Worm (Caenorhabditis elegans) whole organism, L4 larva: Measurements from ENCODE around the gene F54B11.10.

ENCODE experiments used
- R02D3.7 ChIP-seq: fragments of 150-350 bp; sonication (generic microtip); optimal IDR thresholded peaks from 3 replicates; lab custom pipeline; 2014; ENCODE audit warnings: missing biosample characterization, missing genetic modification characterization
- Y105C5A.15 ChIP-seq: fragments of 200-800 bp; sonication (Bioruptor generic); IDR thresholded peaks from 2 replicates; pipeline ENCODE4 v1.3.6; 2022; ENCODE audit warnings: missing genetic modification characterization, missing compliant biosample characterization
- Y75B8A.6 ChIP-seq: fragments of 200-800 bp; sonication (Bioruptor generic); IDR thresholded peaks from 2 replicates; pipeline ENCODE4 v1.3.6; 2022; ENCODE audit warnings: missing genetic modification reagents, missing genetic modification characterization, missing compliant biosample characterization
- ZK337.2 ChIP-seq: fragments of 200-800 bp; sonication (Bioruptor generic); IDR thresholded peaks from 2 replicates; pipeline ENCODE4 v1.3.6; 2022; ENCODE audit warnings: missing genetic modification reagents, missing genetic modification characterization, missing compliant biosample characterization
- aha-1 ChIP-seq: fragments of 150-350 bp; peaks from one replicate; lab custom pipeline; 2014; ENCODE audit warnings: missing biosample characterization, missing genetic modification characterization
- aly-2 ChIP-seq: sonication (generic microtip); optimal IDR thresholded peaks from 2 replicates; lab custom pipeline; 2018; ENCODE audit warnings: missing biosample characterization, missing genetic modification characterization
- ama-1 ChIP-seq: fragments of 150-350 bp; optimal IDR thresholded peaks from 2 replicates; lab custom pipeline; 2014; ENCODE audit warnings: inconsistent platforms, mixed read lengths
- arid-1 ChIP-seq: fragments of 200-800 bp; sonication (Bioruptor generic); conservative IDR thresholded peaks from 2 replicates; pipeline ENCODE4 v1.3.6; 2022; ENCODE audit warnings: missing genetic modification reagents, missing genetic modification characterization, missing compliant biosample characterization
- ceh-20 ChIP-seq: fragments of 200-800 bp; sonication (Bioruptor generic); IDR thresholded peaks from 2 replicates; pipeline ENCODE4 v1.3.6; 2022; ENCODE audit warnings: missing genetic modification reagents, missing genetic modification characterization, missing compliant biosample characterization
- ces-1 ChIP-seq: fragments of 150-350 bp; sonication (generic microtip); optimal IDR thresholded peaks from 4 replicates; lab custom pipeline; 2014; ENCODE audit warnings: missing biosample characterization, missing genetic modification reagents, missing genetic modification characterization
- daf-16 ChIP-seq, 3 experiments: sonication (generic microtip); optimal IDR thresholded peaks; 2 replicates each; lab custom pipeline; 2016 to 2017; ENCODE audit warnings: missing genetic modification characterization in 3 of 3, missing genetic modification reagents in 3 of 3, mild to moderate bottlenecking in 2 of 3, missing compliant biosample characterization in 2 of 3, missing biosample characterization in 1 of 3, moderate library complexity in 1 of 3
- daf-8 ChIP-seq: fragments of 200-800 bp; sonication (Bioruptor generic); IDR thresholded peaks from 2 replicates; pipeline ENCODE4 v1.3.6; 2022; ENCODE audit warnings: missing genetic modification characterization, missing compliant biosample characterization
- dmd-8 ChIP-seq: fragments of 200-800 bp; sonication (Bioruptor generic); IDR thresholded peaks from 2 replicates; pipeline ENCODE4 v1.3.6; 2022; ENCODE audit warnings: missing genetic modification characterization, missing compliant biosample characterization
- dmd-9 ChIP-seq: fragments of 200-800 bp; sonication (Bioruptor generic); IDR thresholded peaks from 2 replicates; pipeline ENCODE4 v1.3.6; 2022; ENCODE audit warnings: missing genetic modification reagents, missing genetic modification characterization, missing compliant biosample characterization
- dve-1 ChIP-seq: sonication (generic microtip); optimal IDR thresholded peaks from 2 replicates; lab custom pipeline; 2017; ENCODE audit warnings: antibody characterized with exemption, mild to moderate bottlenecking, missing genetic modification characterization, missing compliant biosample characterization; ENCODE audit not compliant: insufficient read depth
- egl-43 ChIP-seq: fragments of 200-800 bp; sonication (Bioruptor generic); IDR thresholded peaks from 2 replicates; pipeline ENCODE4 v1.3.6; 2022; ENCODE audit warnings: missing genetic modification reagents, missing genetic modification characterization, missing compliant biosample characterization
- fkh-10 ChIP-seq: fragments of 150-350 bp; optimal IDR thresholded peaks from 2 replicates; lab custom pipeline; 2014; ENCODE audit warnings: missing biosample characterization, missing genetic modification reagents, missing genetic modification characterization
- hif-1 ChIP-seq, 2 experiments: sonication (generic microtip); optimal IDR thresholded peaks; 2 replicates each; lab custom pipeline; 2016 to 2017; ENCODE audit warnings: missing compliant biosample characterization in 2 of 2, missing genetic modification characterization in 2 of 2, missing genetic modification reagents in 2 of 2, missing genotype in 2 of 2, mild to moderate bottlenecking in 1 of 2
- hmg-1.1 ChIP-seq: fragments of 200-800 bp; sonication (Bioruptor generic); IDR thresholded peaks from 2 replicates; pipeline ENCODE4 v1.3.6; 2022; ENCODE audit warnings: missing genetic modification reagents, missing genetic modification characterization, missing compliant biosample characterization
- jun-1 ChIP-seq: fragments of 150-350 bp; optimal IDR thresholded peaks from 2 replicates; lab custom pipeline; 2014; ENCODE audit warnings: missing biosample characterization, missing genetic modification reagents, missing genetic modification characterization
- lin-15B ChIP-seq: fragments of 150-350 bp; sonication (generic microtip); optimal IDR thresholded peaks from 3 replicates; lab custom pipeline; 2014; ENCODE audit warnings: missing biosample characterization, missing genetic modification characterization
- lsy-2 ChIP-seq, 2 experiments: fragments of 150-350 bp in 1 of 2; sonication (generic microtip) in 1 of 2; optimal IDR thresholded peaks; 2 replicates each; lab custom pipeline; 2014 to 2017; ENCODE audit warnings: missing biosample characterization in 2 of 2, missing genetic modification characterization in 2 of 2
- mdl-1 ChIP-seq, 2 experiments: fragments of 150-350 bp in 1 of 2; sonication (generic microtip) in 1 of 2; optimal IDR thresholded peaks; 2 replicates each; lab custom pipeline; 2014 to 2017; ENCODE audit warnings: missing biosample characterization in 2 of 2, missing genetic modification characterization in 2 of 2
- mep-1 ChIP-seq: fragments of 150-350 bp; sonication (generic microtip); optimal IDR thresholded peaks from 3 replicates; lab custom pipeline; 2014; ENCODE audit warnings: missing biosample characterization, missing genetic modification characterization
- mxl-2 ChIP-seq: fragments of 200-800 bp; sonication (Bioruptor generic); conservative IDR thresholded peaks from 2 replicates; pipeline ENCODE4 v1.3.6; 2022; ENCODE audit warnings: missing genetic modification reagents, missing genetic modification characterization, missing compliant biosample characterization
- mxl-3 ChIP-seq: fragments of 200-800 bp; sonication (Bioruptor generic); optimal IDR thresholded peaks from 2 replicates; lab custom pipeline; 2018; ENCODE audit warnings: mild to moderate bottlenecking, missing genetic modification characterization, missing compliant biosample characterization
- nhr-10 ChIP-seq: fragments of 150-350 bp; optimal IDR thresholded peaks from 2 replicates; lab custom pipeline; 2014; ENCODE audit warnings: missing biosample characterization, missing genetic modification characterization
- nhr-111 ChIP-seq: fragments of 200-800 bp; sonication (Bioruptor generic); optimal IDR thresholded peaks from 2 replicates; lab custom pipeline; 2018; ENCODE audit warnings: mild to moderate bottlenecking, missing genetic modification characterization, missing compliant biosample characterization
- nhr-42 ChIP-seq: fragments of 200-800 bp; sonication (Bioruptor generic); IDR thresholded peaks from 2 replicates; pipeline ENCODE4 v1.3.6; 2022; ENCODE audit warnings: missing genetic modification characterization, missing compliant biosample characterization
- nhr-77 ChIP-seq: fragments of 150-350 bp; optimal IDR thresholded peaks from 2 replicates; lab custom pipeline; 2014; ENCODE audit warnings: missing biosample characterization, missing genetic modification characterization
- set-16 ChIP-seq: fragments of 200-800 bp; sonication (Bioruptor generic); IDR thresholded peaks from 2 replicates; pipeline ENCODE4 v1.3.6; 2022; ENCODE audit warnings: missing genetic modification reagents, missing genetic modification characterization, missing compliant biosample characterization
- skn-1 ChIP-seq: fragments of 150-350 bp; optimal IDR thresholded peaks from 2 replicates; lab custom pipeline; 2014; ENCODE audit warnings: missing biosample characterization, missing genetic modification characterization
- snpc-1.2 ChIP-seq: fragments of 200-800 bp; sonication (Bioruptor generic); IDR thresholded peaks from 2 replicates; pipeline ENCODE4 v1.3.6; 2022; ENCODE audit warnings: missing genetic modification reagents, missing genetic modification characterization, missing compliant biosample characterization
- snpc-4 ChIP-seq: fragments of 150-350 bp; optimal IDR thresholded peaks from 2 replicates; lab custom pipeline; 2014; ENCODE audit warnings: missing biosample characterization, missing genetic modification characterization
- spr-3 ChIP-seq: fragments of 200-800 bp; sonication (Bioruptor generic); optimal IDR thresholded peaks from 2 replicates; lab custom pipeline; 2018; ENCODE audit warnings: mild to moderate bottlenecking, missing genetic modification characterization, missing compliant biosample characterization
- tag-97 ChIP-seq: fragments of 200-800 bp; sonication (Bioruptor generic); IDR thresholded peaks from 2 replicates; pipeline ENCODE4 v1.3.6; 2022; ENCODE audit warnings: missing genetic modification characterization, missing compliant biosample characterization
- unc-62 ChIP-seq, 3 experiments: fragments of 150-350 bp in 1 of 3; sonication (generic microtip); optimal IDR thresholded peaks in 2 of 3; peaks in 1 of 3; 1 replicate in 1 of 3; 2 replicates in 2 of 3; lab custom pipeline; 2014 to 2017; ENCODE audit warnings: missing biosample characterization in 3 of 3, missing genetic modification characterization in 3 of 3, missing genetic modification reagents in 3 of 3, missing genotype in 1 of 3
- zag-1 ChIP-seq: fragments of 150-350 bp; optimal IDR thresholded peaks from 2 replicates; lab custom pipeline; 2014; ENCODE audit warnings: missing biosample characterization, missing genetic modification characterization
- zfp-2 ChIP-seq: sonication (generic microtip); optimal IDR thresholded peaks from 2 replicates; lab custom pipeline; 2016; ENCODE audit warnings: mild to moderate bottlenecking, missing genetic modification characterization, missing compliant biosample characterization
- zfp-3 ChIP-seq: fragments of 200-800 bp; sonication (Bioruptor generic); conservative IDR thresholded peaks from 2 replicates; pipeline ENCODE4 v1.3.6; 2022; ENCODE audit warnings: missing genetic modification reagents, missing genetic modification characterization, missing compliant biosample characterization
- zip-11 ChIP-seq: fragments of 200-800 bp; sonication (Bioruptor generic); IDR thresholded peaks from 2 replicates; pipeline ENCODE4 v1.3.6; 2022; ENCODE audit warnings: missing genetic modification characterization, missing compliant biosample characterization
- ztf-7 ChIP-seq: fragments of 150-350 bp; optimal IDR thresholded peaks from 2 replicates; lab custom pipeline; 2014; ENCODE audit warnings: missing biosample characterization, missing genetic modification characterization

Gene F54B11.10

ce11 chrX:13581820-13582219 lies at the start of gene F54B11.10:
Gene F54B11.10 (plus strand): TSS chrX:13582120.
- TF ChIP-seq ama-1 (no peak), lsy-2 (tag; optimal IDR thresholded peaks at IDR 0.05; lab: Kevin White, UChicago) (no peak), jun-1 (no peak), tag-97 (GFP tag; lab: Robert Waterston, UW) (no peak), zip-11 (GFP tag; lab: Robert Waterston, UW) (no peak), mdl-1 (tag; optimal IDR thresholded peaks at IDR 0.05; lab: Kevin White, UChicago) (no peak)

ce11 chrX:13532424-13533309 lies 49.3 kb upstream of the F54B11.10 start, which contains the start of gene acr-12:
Gene acr-12 (plus strand): TSS chrX:13532853.
- peak; percentile 74 for TF ChIP-seq ces-1 (GFP tag; lab: Kevin White, UChicago)
- peak; percentile 57 for TF ChIP-seq set-16
- 0 out of 2 replicates have a peak, but pooled peaks have one; percentile 38 for TF ChIP-seq egl-43 (GFP tag; lab: Robert Waterston, UW)
- TF ChIP-seq tag-97 (GFP tag; lab: Robert Waterston, UW), result no peak
- TF ChIP-seq Y105C5A.15 (GFP tag; lab: Robert Waterston, UW), result no peak
- peak in 1 of 2 experiments; percentile 93 for TF ChIP-seq unc-62 (GFP tag; optimal IDR thresholded peaks at IDR 0.05 in 1 of 2; lab: Kevin White, UChicago)
- TF ChIP-seq unc-62 (tag; optimal IDR thresholded peaks at IDR 0.05; lab: Kevin White, UChicago), result no peak
- no peak for TF ChIP-seq arid-1
- no peak for TF ChIP-seq snpc-4 (tag; lab: Kevin White, UChicago)
- TF ChIP-seq aly-2 (tag; lab: Kevin White, UChicago), result no peak
- no peak for TF ChIP-seq R02D3.7 (tag; lab: Kevin White, UChicago)
- TF ChIP-seq fkh-10 (GFP tag; lab: Kevin White, UChicago), result peak; percentile 19
- TF ChIP-seq daf-16 (GFP tag; optimal IDR thresholded peaks at IDR 0.05; lab: Kevin White, UChicago), result no peak
- no peak for TF ChIP-seq daf-16 (tag; optimal IDR thresholded peaks at IDR 0.05; lab: Kevin White, UChicago)
- peak; percentile 76 for TF ChIP-seq aha-1 (tag; lab: Kevin White, UChicago)

- TF ChIP-seq hif-1 (tag; optimal IDR thresholded peaks at IDR 0.05; lab: Kevin White, UChicago) (no peak), egl-43 (GFP tag; lab: Robert Waterston, UW) (no peak), daf-8 (GFP tag; lab: Robert Waterston, UW) (no peak), hmg-1.1 (no peak), aha-1 (tag; lab: Kevin White, UChicago) (no peak), mxl-3 (GFP tag; lab: Kevin White, UChicago) (no peak), ceh-20 (GFP tag; lab: Robert Waterston, UW) (no peak), zfp-2 (no peak), nhr-111 (GFP tag; lab: Kevin White, UChicago) (no peak), fkh-10 (GFP tag; lab: Kevin White, UChicago) (no peak), zfp-3 (no peak), zip-11 (GFP tag; lab: Robert Waterston, UW) (no peak), zag-1 (tag; lab: Kevin White, UChicago) (no peak), Y75B8A.6 (GFP tag; lab: Robert Waterston, UW) (no peak)
Measured at ce11 chrX:13536759-13537158, 45.2 kb upstream of the F54B11.10 start, which contains the start of gene R01E6.5. Gene R01E6.5 (plus strand): TSS chrX:13537059.

- no peak for TF ChIP-seq R02D3.7 (tag; lab: Kevin White, UChicago)
- peak; percentile 68 for TF ChIP-seq dve-1 (tag; lab: Kevin White, UChicago)
- TF ChIP-seq skn-1 (tag; lab: Kevin White, UChicago), result no peak
- no peak for TF ChIP-seq nhr-77 (tag; lab: Kevin White, UChicago)
- TF ChIP-seq aly-2 (tag; lab: Kevin White, UChicago), result no peak
- TF ChIP-seq nhr-10 (tag; lab: Kevin White, UChicago), result peak; percentile 13
- no peak for TF ChIP-seq zfp-3
- TF ChIP-seq dmd-9 (GFP tag; lab: Robert Waterston, UW), result no peak
- no peak for TF ChIP-seq zag-1 (tag; lab: Kevin White, UChicago)
- peak; percentile 18 for TF ChIP-seq mep-1 (tag; lab: Kevin White, UChicago)
- no peak for TF ChIP-seq tag-97 (GFP tag; lab: Robert Waterston, UW)
- no peak for TF ChIP-seq dmd-8 (GFP tag; lab: Robert Waterston, UW)
- peak in 1 of 2 experiments; percentile 35 for TF ChIP-seq lsy-2 (tag; optimal IDR thresholded peaks at IDR 0.05; lab: Kevin White, UChicago)
- TF ChIP-seq ceh-20 (GFP tag; lab: Robert Waterston, UW), result no peak
- no peak for TF ChIP-seq nhr-42 (GFP tag; lab: Robert Waterston, UW)
- no peak for TF ChIP-seq ZK337.2 (GFP tag; lab: Robert Waterston, UW)
- no peak for TF ChIP-seq ztf-7
- TF ChIP-seq mxl-2, result no peak
- no peak for TF ChIP-seq lin-15B (tag; lab: Kevin White, UChicago)
- no peak for TF ChIP-seq snpc-1.2 (GFP tag; lab: Robert Waterston, UW)
- TF ChIP-seq spr-3 (GFP tag; lab: Kevin White, UChicago), result no peak
- TF ChIP-seq snpc-4 (tag; lab: Kevin White, UChicago), result no peak
Measured at ce11 chrX:13539701-13540100, 42.2 kb upstream of the F54B11.10 start.
